Worm (Caenorhabditis elegans): ENCODE measurements around the gene C16C8.14.
A peak's percentile ranks its signal among the peaks of the same experiment; 100 is the strongest.

The C16C8.14 gene

ce11 chrII:3425433-3425832, 24.2 kb upstream of the C16C8.14 start, which contains the start of gene nep-11:
Gene nep-11 (minus strand): TSS chrII:3425533.
- TF ChIP-seq lin-39 (tag; optimal IDR thresholded peaks at IDR 0.05) (no peak), jun-1 (tag; optimal IDR thresholded peaks at IDR 0.05) (no peak), fos-1 (tag; optimal IDR thresholded peaks at IDR 0.05) (no peak), elt-3 (tag; optimal IDR thresholded peaks at IDR 0.05) (no peak), nhr-77 (tag; optimal IDR thresholded peaks at IDR 0.05) (no peak), lsy-12 (tag; optimal IDR thresholded peaks at IDR 0.05) (no peak), lin-15B (tag; optimal IDR thresholded peaks at IDR 0.05) (no peak), unc-39 (tag; optimal IDR thresholded peaks at IDR 0.05) (no peak), pqm-1 (tag; optimal IDR thresholded peaks at IDR 0.05) (no peak), nhr-76 (tag; optimal IDR thresholded peaks at IDR 0.05) (no peak), R02D3.7 (tag; optimal IDR thresholded peaks at IDR 0.05) (no peak), nhr-237 (tag; optimal IDR thresholded peaks at IDR 0.05) (no peak), egl-5 (tag; optimal IDR thresholded peaks at IDR 0.05) (no peak), ztf-4 (tag; optimal IDR thresholded peaks at IDR 0.05) (no peak)

DNA sequence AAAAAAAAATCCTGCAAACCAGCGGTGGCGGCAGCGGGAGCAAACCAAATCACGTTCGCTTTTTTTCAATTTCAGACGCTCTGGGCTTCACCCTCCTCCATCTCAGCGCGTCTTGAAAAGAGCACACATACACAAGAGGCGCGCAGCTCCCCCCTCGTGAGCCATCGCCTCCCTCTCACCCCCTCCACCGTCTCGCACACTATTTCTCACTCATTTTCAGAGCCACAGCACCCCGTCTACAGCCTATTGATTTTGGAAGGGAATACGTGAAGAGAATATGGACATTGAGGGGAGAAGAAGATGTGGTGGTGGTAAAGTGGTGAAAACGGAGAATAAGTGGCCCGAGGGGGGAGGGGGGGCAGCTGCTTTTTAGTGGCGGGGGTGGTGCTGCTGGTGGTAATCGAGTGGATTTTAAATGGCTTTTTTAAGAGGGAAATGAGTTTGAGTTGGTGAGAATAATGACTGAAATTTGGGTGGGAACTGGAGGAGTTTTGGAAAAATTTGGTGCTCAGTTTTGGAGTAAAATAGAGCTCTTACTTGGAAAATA, 21.4 kb upstream of the C16C8.14 start:
- TF ChIP-seq lin-39 (tag; optimal IDR thresholded peaks at IDR 0.05) (peak; percentile 72), fkh-2 (tag; optimal IDR thresholded peaks at IDR 0.05) (no peak), snpc-4 (tag; optimal IDR thresholded peaks at IDR 0.05) (peak; percentile 19), fkh-10 (GFP tag; optimal IDR thresholded peaks at IDR 0.05) (peak; percentile 3), nfya-1 (tag; optimal IDR thresholded peaks at IDR 0.05; ENCODE audit: insufficient read depth) (peak; percentile 60), hmg-11 (tag; optimal IDR thresholded peaks at IDR 0.05) (peak; percentile 66), nhr-12 (tag; optimal IDR thresholded peaks at IDR 0.05) (no peak), sea-2 (GFP tag; optimal IDR thresholded peaks at IDR 0.05) (peak; percentile 20)

ce11 chrII:3429400-3429799, 20.2 kb upstream of the C16C8.14 start, which contains the start of gene C16C8.18:
Gene C16C8.18 (plus strand): TSS chrII:3429700.
- no peak for TF ChIP-seq egl-5 (tag; optimal IDR thresholded peaks at IDR 0.05)
- TF ChIP-seq nfya-1 (tag; optimal IDR thresholded peaks at IDR 0.05; ENCODE audit: insufficient read depth): no peak
- TF ChIP-seq snpc-4 (tag; optimal IDR thresholded peaks at IDR 0.05): no peak
- TF ChIP-seq elt-2 (tag; optimal IDR thresholded peaks at IDR 0.05): no peak
- no peak for TF ChIP-seq ceh-82 (tag; optimal IDR thresholded peaks at IDR 0.05)
- no peak for TF ChIP-seq jun-1 (tag; optimal IDR thresholded peaks at IDR 0.05)
- no peak for TF ChIP-seq nhr-77 (tag; optimal IDR thresholded peaks at IDR 0.05)
- TF ChIP-seq tbx-2 (tag; optimal IDR thresholded peaks at IDR 0.05): no peak
- TF ChIP-seq ztf-11 (tag; optimal IDR thresholded peaks at IDR 0.05): no peak
- no peak for TF ChIP-seq fos-1 (tag; optimal IDR thresholded peaks at IDR 0.05)
- TF ChIP-seq mdl-1 (tag; optimal IDR thresholded peaks at IDR 0.05): no peak
- no peak for TF ChIP-seq egl-27 (tag; optimal IDR thresholded peaks at IDR 0.05)
- TF ChIP-seq unc-39 (tag; optimal IDR thresholded peaks at IDR 0.05): no peak
- TF ChIP-seq fkh-2 (tag; optimal IDR thresholded peaks at IDR 0.05): no peak
- no peak for TF ChIP-seq elt-1 (tag; optimal IDR thresholded peaks at IDR 0.05)
- TF ChIP-seq nhr-43 (tag; optimal IDR thresholded peaks at IDR 0.05; ENCODE audit: poor library complexity, severe bottlenecking): no peak
- no peak for TF ChIP-seq hmg-11 (tag; optimal IDR thresholded peaks at IDR 0.05)
- no peak for TF ChIP-seq pqm-1 (tag; optimal IDR thresholded peaks at IDR 0.05)

DNA sequence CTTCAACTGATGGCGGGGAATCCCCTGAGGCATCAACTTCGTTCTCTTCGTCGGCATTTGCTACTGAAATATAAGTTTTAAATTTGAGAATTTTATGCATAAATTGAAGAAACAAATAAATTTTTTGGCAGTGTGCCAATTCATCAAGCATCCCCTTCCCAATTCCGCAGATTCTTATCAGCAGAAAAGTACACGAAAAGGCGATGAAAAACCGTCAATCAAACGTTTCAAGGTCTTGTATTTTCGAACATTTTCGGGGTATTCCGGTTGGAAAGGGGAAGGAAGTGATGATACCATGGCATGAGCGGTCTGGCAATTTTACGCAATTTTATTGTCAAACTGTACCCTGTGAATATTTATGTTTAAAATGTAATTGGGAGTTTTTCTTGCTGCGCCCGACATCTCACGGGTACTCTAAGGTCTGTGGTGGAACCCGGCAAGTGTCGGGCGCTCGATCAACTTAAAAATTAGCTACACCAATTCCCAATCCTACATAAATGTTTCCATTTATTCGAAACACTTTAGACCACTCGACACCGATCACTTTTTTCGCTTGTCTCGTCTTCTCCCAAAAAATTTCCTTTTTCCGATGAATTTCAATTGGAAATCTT, 14.6 kb upstream of the C16C8.14 start:
- peak; percentile 78 for TF ChIP-seq snpc-4 (tag; optimal IDR thresholded peaks at IDR 0.05)
- peak; percentile 43 for TF ChIP-seq unc-62 (GFP tag; optimal IDR thresholded peaks at IDR 0.05)
- no peak for TF ChIP-seq mml-1 (tag; optimal IDR thresholded peaks at IDR 0.05)
- peak; percentile 56 for TF ChIP-seq nhr-25 (tag; optimal IDR thresholded peaks at IDR 0.05)
- no peak for TF ChIP-seq ztf-4 (tag; optimal IDR thresholded peaks at IDR 0.05)
- TF ChIP-seq nhr-43 (tag; optimal IDR thresholded peaks at IDR 0.05; ENCODE audit: poor library complexity, severe bottlenecking): peak; percentile 43
- peak; percentile 77 for TF ChIP-seq elt-1 (tag; optimal IDR thresholded peaks at IDR 0.05)
- peak; percentile 19 for TF ChIP-seq ama-1 (optimal IDR thresholded peaks at IDR 0.05)
- TF ChIP-seq nfya-1 (tag; optimal IDR thresholded peaks at IDR 0.05; ENCODE audit: insufficient read depth): no peak
- no peak for TF ChIP-seq eor-1 (tag; optimal IDR thresholded peaks at IDR 0.05)
- TF ChIP-seq jun-1 (tag; optimal IDR thresholded peaks at IDR 0.05): no peak

All from whole organism, L3 larva.